Worm (Caenorhabditis elegans) whole organism, young adult: ENCODE measurements around the gene dct-17.

ENCODE experiments used
- F37B4.10 ChIP-seq: fragments of 200-800 bp; sonication (Bioruptor generic); IDR thresholded peaks from 2 replicates; pipeline ENCODE4 v1.3.6; 2022; ENCODE audit warnings: missing genetic modification characterization, missing compliant biosample characterization
- Y53F4B.3 ChIP-seq: fragments of 200-800 bp; sonication (Bioruptor generic); IDR thresholded peaks from 2 replicates; pipeline ENCODE4 v1.3.6; 2022; ENCODE audit warnings: missing genetic modification reagents, missing genetic modification characterization, missing compliant biosample characterization
- ZK185.1 ChIP-seq: sonication (generic microtip); optimal IDR thresholded peaks from 2 replicates; lab custom pipeline; 2016; ENCODE audit warnings: mild to moderate bottlenecking, missing genetic modification characterization, missing compliant biosample characterization; ENCODE audit not compliant: poor library complexity, severe bottlenecking
- akir-1 ChIP-seq: fragments of 200-800 bp; sonication (Bioruptor generic); optimal IDR thresholded peaks from 2 replicates; lab custom pipeline; 2018; ENCODE audit warnings: mild to moderate bottlenecking, missing genetic modification characterization, moderate library complexity, missing compliant biosample characterization
- egl-44 ChIP-seq: fragments of 200-800 bp; sonication (Bioruptor generic); IDR thresholded peaks from 2 replicates; pipeline ENCODE4 v1.3.6; 2022; ENCODE audit warnings: missing genetic modification reagents, missing genetic modification characterization, missing compliant biosample characterization
- ekl-4 ChIP-seq: fragments of 200-800 bp; sonication (Bioruptor generic); IDR thresholded peaks from 2 replicates; pipeline ENCODE4 v1.3.6; 2022; ENCODE audit warnings: missing genetic modification reagents, missing genetic modification characterization, missing compliant biosample characterization
- madf-10 ChIP-seq: sonication (generic microtip); optimal IDR thresholded peaks from 2 replicates; lab custom pipeline; 2016; ENCODE audit warnings: mild to moderate bottlenecking, missing genetic modification characterization, missing compliant biosample characterization
- nhr-90 ChIP-seq: sonication (generic microtip); optimal IDR thresholded peaks from 2 replicates; lab custom pipeline; 2016; ENCODE audit warnings: missing genotype, mild to moderate bottlenecking, missing genetic modification characterization, missing compliant biosample characterization
- pbrm-1 ChIP-seq: fragments of 200-800 bp; sonication (Bioruptor generic); IDR thresholded peaks from 2 replicates; pipeline ENCODE4 v1.3.6; 2022; ENCODE audit warnings: missing genetic modification reagents, missing genetic modification characterization, missing compliant biosample characterization
- pha-4 ChIP-seq: fragments of 150-350 bp; sonication (generic microtip); optimal IDR thresholded peaks from 2 replicates; lab custom pipeline; 2014; ENCODE audit warnings: missing biosample characterization, missing genetic modification reagents, missing genetic modification characterization
- ztf-28 ChIP-seq: fragments of 200-800 bp; sonication (Bioruptor generic); IDR thresholded peaks from 2 replicates; pipeline ENCODE4 v1.3.6; 2022; ENCODE audit warnings: missing genetic modification reagents, missing genetic modification characterization, missing compliant biosample characterization

ce11 chrV:13707295-13707694, 23.3 kb downstream of the dct-17 start, which contains the start of gene hlh-34:
- TF ChIP-seq pbrm-1 (GFP tag; lab: Robert Waterston, UW) (no peak), ztf-28 (GFP tag; lab: Robert Waterston, UW) (no peak), egl-44 (GFP tag; lab: Robert Waterston, UW) (no peak), akir-1 (GFP tag; lab: Kevin White, UChicago) (no peak), Y53F4B.3 (no peak), pha-4 (tag; lab: Kevin White, UChicago) (no peak), madf-10 (tag; lab: Kevin White, UChicago) (no peak), nhr-90 (tag; lab: Kevin White, UChicago) (no peak), ekl-4 (GFP tag; lab: Robert Waterston, UW) (no peak), F37B4.10 (no peak), ZK185.1 (tag; lab: Kevin White, UChicago) (no peak)
